Worm (Caenorhabditis elegans): ENCODE data around the gene F56C9.10.

DNA sequence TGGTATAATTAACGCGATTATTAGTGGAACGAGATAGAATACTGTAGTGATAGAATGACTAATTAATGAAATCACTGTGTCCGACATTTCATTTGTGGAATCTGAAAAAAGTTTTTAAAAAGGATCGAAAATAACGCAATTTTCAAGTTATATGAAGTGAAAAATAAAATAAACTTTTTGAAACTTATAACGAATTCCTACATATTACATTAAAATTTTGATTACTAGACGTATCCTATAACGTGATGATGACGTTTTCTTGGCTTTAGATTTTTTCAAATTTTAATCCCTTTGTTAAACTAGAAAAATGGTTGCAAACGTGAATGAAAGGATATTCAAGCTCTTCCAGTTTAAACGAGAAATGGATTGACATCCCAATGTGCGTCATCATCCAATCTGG, 44.7 kb downstream of the F56C9.10 start, which contains the start of gene algn-11:
- TF ChIP-seq scrt-1 (GFP tag; IDR thresholded peaks at IDR 0.05), result no peak
- TF ChIP-seq tbx-37 (GFP tag; conservative IDR thresholded peaks at IDR 0.05), result no peak
- no peak for TF ChIP-seq ama-1 (optimal IDR thresholded peaks at IDR 0.05)

All from whole organism, early embryonic.